Fruit fly (Drosophila melanogaster) whole organism, wandering third instar larva: ENCODE measurements around the gene CG43084.
A peak's percentile ranks its signal among the peaks of the same experiment; 100 is the strongest.

Source experiments
- Abd-B ChIP-seq: fragments of >200 bp; optimal IDR thresholded peaks from 2 replicates; lab custom pipeline; 2017; ENCODE audit warnings: missing biosample characterization, missing genetic modification characterization
- CG32264 ChIP-seq: fragments of 200-800 bp; sonication (Bioruptor generic); optimal IDR thresholded peaks from 2 replicates; lab custom pipeline; 2016; ENCODE audit warnings: missing biosample characterization, missing genetic modification characterization
- CG9705 ChIP-seq: fragments of 200-800 bp; sonication (Bioruptor generic); optimal IDR thresholded peaks from 2 replicates; lab custom pipeline; 2018; ENCODE audit warnings: missing biosample characterization, mild to moderate bottlenecking, missing genetic modification characterization
- Dfd ChIP-seq: fragments of >200 bp; optimal IDR thresholded peaks from 2 replicates; lab custom pipeline; 2017; ENCODE audit warnings: missing biosample characterization, missing genetic modification characterization
- Dif ChIP-seq: fragments of 200-275, 200-300 bp; sonication (Bioruptor generic); optimal IDR thresholded peaks from 2 replicates; lab custom pipeline; 2018; ENCODE audit warnings: missing biosample characterization, missing genetic modification characterization; ENCODE audit not compliant: partially characterized antibody
- GATAd ChIP-seq: sonication (Bioruptor generic); optimal IDR thresholded peaks from 2 replicates; lab custom pipeline; 2016; ENCODE audit warnings: missing biosample characterization, missing genetic modification characterization
- HLH106 ChIP-seq: fragments of 200-800 bp; optimal IDR thresholded peaks from 3 replicates; lab custom pipeline; 2019; ENCODE audit warnings: missing biosample characterization, mild to moderate bottlenecking, missing genetic modification characterization, moderate library complexity
- Hr78 ChIP-seq: fragments of >200 bp; optimal IDR thresholded peaks from 2 replicates; lab custom pipeline; 2017; ENCODE audit warnings: missing biosample characterization, missing genetic modification characterization
- Hr83 ChIP-seq: fragments of 200-300 bp; sonication (Bioruptor generic); optimal IDR thresholded peaks from 2 replicates; lab custom pipeline; 2016; ENCODE audit warnings: missing biosample characterization, mild to moderate bottlenecking, missing genetic modification characterization, moderate library complexity; ENCODE audit not compliant: poor library complexity, severe bottlenecking
- Jra ChIP-seq: sonication (Bioruptor generic); optimal IDR thresholded peaks from 2 replicates; lab custom pipeline; 2016; ENCODE audit warnings: missing biosample characterization, missing genetic modification characterization
- Mio ChIP-seq: sonication (Bioruptor generic); optimal IDR thresholded peaks from 2 replicates; lab custom pipeline; 2016; ENCODE audit warnings: missing biosample characterization, missing genetic modification characterization
- Myc ChIP-seq: fragments of >200 bp; optimal IDR thresholded peaks from 2 replicates; lab custom pipeline; 2017
- OdsH ChIP-seq: fragments of 200-800 bp; sonication (Bioruptor generic); optimal IDR thresholded peaks from 2 replicates; lab custom pipeline; 2016; ENCODE audit warnings: missing biosample characterization, mild to moderate bottlenecking, missing genetic modification characterization
- Rel ChIP-seq, 2 experiments: fragments of 200-800 bp; sonication (Bioruptor generic) in 1 of 2; optimal IDR thresholded peaks; 2 replicates in 1 of 2; 3 replicates in 1 of 2; lab custom pipeline; 2016 to 2019; ENCODE audit warnings: mild to moderate bottlenecking in 2 of 2, missing biosample characterization in 2 of 2, missing genetic modification characterization in 2 of 2, moderate library complexity in 1 of 2
- Vsx2 ChIP-seq: fragments of 200-300, 225-300 bp; sonication (Bioruptor generic); optimal IDR thresholded peaks from 2 replicates; lab custom pipeline; 2018; ENCODE audit warnings: missing biosample characterization, missing genetic modification characterization; ENCODE audit not compliant: partially characterized antibody
- br ChIP-seq: fragments of 200-800 bp; sonication (Bioruptor generic); optimal IDR thresholded peaks from 2 replicates; lab custom pipeline; 2016; ENCODE audit warnings: missing biosample characterization, missing genetic modification characterization
- brk ChIP-seq: fragments of 200-800 bp; sonication (Bioruptor generic); optimal IDR thresholded peaks from 2 replicates; lab custom pipeline; 2016; ENCODE audit warnings: missing biosample characterization, mild to moderate bottlenecking, missing genetic modification characterization
- dl ChIP-seq, 2 experiments: fragments of 175-275, 200-275 bp in 1 of 2; fragments of 200-275 bp in 1 of 2; sonication (Bioruptor generic); optimal IDR thresholded peaks; lab custom pipeline; 2018; ENCODE audit warnings: mild to moderate bottlenecking in 2 of 2, missing biosample characterization in 2 of 2, missing genetic modification characterization in 2 of 2, moderate library complexity in 2 of 2; ENCODE audit not compliant: partially characterized antibody in 2 of 2, insufficient read depth in 1 of 2
- dmrt93B ChIP-seq: fragments of 200-800 bp; sonication (Bioruptor generic); optimal IDR thresholded peaks from 2 replicates; lab custom pipeline; 2018; ENCODE audit warnings: missing biosample characterization, mild to moderate bottlenecking, missing genetic modification characterization
- dsf ChIP-seq: sonication (Bioruptor generic); optimal IDR thresholded peaks from 2 replicates; lab custom pipeline; 2016; ENCODE audit warnings: missing biosample characterization, missing genetic modification characterization, borderline replicate concordance
- fru ChIP-seq: fragments of 200-800 bp; sonication (Bioruptor generic); optimal IDR thresholded peaks from 3 replicates; lab custom pipeline; 2016; ENCODE audit warnings: missing biosample characterization, mild to moderate bottlenecking, missing genetic modification characterization
- h ChIP-seq: fragments of 200-800 bp; sonication (Bioruptor generic); optimal IDR thresholded peaks from 3 replicates; lab custom pipeline; 2016; ENCODE audit warnings: missing biosample characterization, mild to moderate bottlenecking, missing genetic modification characterization
- lola ChIP-seq: fragments of >200 bp; optimal IDR thresholded peaks from 2 replicates; lab custom pipeline; 2017; ENCODE audit warnings: missing biosample characterization, missing genetic modification characterization
- pan ChIP-seq: fragments of >200 bp; optimal IDR thresholded peaks from 2 replicates; lab custom pipeline; 2017
- psq ChIP-seq: fragments of 200-800 bp; sonication (Bioruptor generic); optimal IDR thresholded peaks from 3 replicates; lab custom pipeline; 2017; ENCODE audit warnings: missing biosample characterization, mild to moderate bottlenecking, missing genetic modification characterization, moderate library complexity
- rgr ChIP-seq: fragments of 200-800 bp; sonication (Bioruptor generic); optimal IDR thresholded peaks from 3 replicates; lab custom pipeline; 2016; ENCODE audit warnings: missing biosample characterization, mild to moderate bottlenecking, missing genetic modification characterization
- sage ChIP-seq: fragments of 200-800 bp; sonication (Bioruptor generic); optimal IDR thresholded peaks from 2 replicates; lab custom pipeline; 2016; ENCODE audit warnings: missing biosample characterization, mild to moderate bottlenecking, missing genetic modification characterization
- sv ChIP-seq: fragments of 200-800 bp; sonication (Bioruptor generic); optimal IDR thresholded peaks from 3 replicates; lab custom pipeline; 2016; ENCODE audit warnings: missing biosample characterization, missing genetic modification characterization

CG43084 gene

dm6 chr3L:15649561-15649960, 1.1 kb upstream of the CG43084 start, which contains the start of the genes Eig71Ea and Eig71Eb:
Gene Eig71Ea (minus strand): TSS chr3L:15649661.
Gene Eig71Eb (plus strand): TSS chr3L:15649936.
- TF ChIP-seq Mio (GFP tag; lab: Kevin White, UChicago) (no peak), lola (GFP tag; lab: Kevin White, UChicago) (no peak)

- no peak for TF ChIP-seq CG9705
- no peak for TF ChIP-seq dl (GFP tag; optimal IDR thresholded peaks at IDR 0.05; lab: Kevin White, UChicago; ENCODE audit: insufficient read depth in 1 of 2, partially characterized antibody in 2 of 2)
- no peak for TF ChIP-seq br (GFP tag; lab: Kevin White, UChicago)
- TF ChIP-seq Dif (GFP tag; lab: Kevin White, UChicago): no peak
- no peak for TF ChIP-seq pan
- TF ChIP-seq dsf (GFP tag; lab: Kevin White, UChicago): no peak
- no peak for TF ChIP-seq Abd-B (GFP tag; lab: Kevin White, UChicago)
- no peak for TF ChIP-seq brk
- TF ChIP-seq Dfd (GFP tag; lab: Kevin White, UChicago): no peak
- TF ChIP-seq CG32264: no peak
- TF ChIP-seq fru (GFP tag; lab: Kevin White, UChicago): no peak
- TF ChIP-seq Mio (GFP tag; lab: Kevin White, UChicago): no peak
- no peak for TF ChIP-seq dmrt93B (GFP tag; lab: Kevin White, UChicago)
- TF ChIP-seq GATAd (GFP tag; lab: Kevin White, UChicago): no peak
- TF ChIP-seq Hr78 (GFP tag; lab: Kevin White, UChicago): no peak
- TF ChIP-seq Vsx2 (GFP tag; lab: Kevin White, UChicago): no peak
- no peak for TF ChIP-seq Rel (GFP tag; optimal IDR thresholded peaks at IDR 0.05; lab: Kevin White, UChicago)
- no peak for TF ChIP-seq Rel (tag; optimal IDR thresholded peaks at IDR 0.05; lab: Kevin White, UChicago)
Observed at dm6 chr3L:15652154-15652553, 1.5 kb downstream of the CG43084 start, which contains the start of the genes Eig71Ec and Eig71Ed. Gene Eig71Ec (minus strand): TSS chr3L:15652254. Gene Eig71Ed (plus strand): TSS chr3L:15652537.

dm6 chr3L:15655910-15656309, 5.3 kb downstream of the CG43084 start, which contains the start of gene Eig71Ee:
Gene Eig71Ee (minus strand): TSS chr3L:15656010.
- TF ChIP-seq HLH106 (tag; lab: Kevin White, UChicago): no peak
- TF ChIP-seq Hr83 (GFP tag; lab: Kevin White, UChicago): peak; percentile 10
- no peak for TF ChIP-seq dmrt93B (GFP tag; lab: Kevin White, UChicago)
- no peak for TF ChIP-seq Dif (GFP tag; lab: Kevin White, UChicago)
- TF ChIP-seq dsf (GFP tag; lab: Kevin White, UChicago): no peak
- no peak for TF ChIP-seq fru (GFP tag; lab: Kevin White, UChicago)
- TF ChIP-seq, all 38 proteins: peak for 1

DNA sequence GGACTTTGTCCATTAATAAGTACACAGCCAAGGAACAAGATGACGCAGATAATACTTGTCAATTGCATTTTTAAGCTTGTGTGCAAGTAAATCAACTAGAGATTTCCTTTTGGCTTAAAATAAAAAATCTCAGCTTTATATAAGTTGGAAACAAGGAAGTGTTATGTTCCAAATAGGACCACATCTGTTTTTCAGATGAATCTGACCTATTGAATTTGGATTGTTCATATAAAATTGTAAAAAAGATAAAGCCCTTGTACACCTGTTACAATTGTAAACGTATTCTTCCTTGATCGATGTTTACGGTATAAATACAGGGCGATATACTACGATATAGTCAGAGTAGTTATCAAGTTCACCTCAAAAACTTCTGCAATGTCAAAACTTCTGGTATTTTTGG, 6.6 kb downstream of the CG43084 start, which contains the start of the genes Eig71Ef and Eig71Eg:
Gene Eig71Ef (minus strand): TSS at position 101 of the 400 bp plus-strand sequence.
Gene Eig71Eg (plus strand): TSS at position 339 of the 400 bp plus-strand sequence.
- TF ChIP-seq pan (no peak), OdsH (GFP tag; lab: Kevin White, UChicago) (no peak), Myc (lab: Kevin White, UChicago) (no peak), fru (GFP tag; lab: Kevin White, UChicago) (no peak), dl (GFP tag; optimal IDR thresholded peaks at IDR 0.05; lab: Kevin White, UChicago; ENCODE audit: insufficient read depth in 1 of 2, partially characterized antibody in 2 of 2) (no peak), Hr78 (GFP tag; lab: Kevin White, UChicago) (no peak), sage (GFP tag; lab: Kevin White, UChicago) (no peak), Jra (GFP tag; lab: Kevin White, UChicago) (no peak), rgr (GFP tag; lab: Kevin White, UChicago) (no peak), br (GFP tag; lab: Kevin White, UChicago) (no peak), sv (GFP tag; lab: Kevin White, UChicago) (no peak), lola (GFP tag; lab: Kevin White, UChicago) (no peak), psq (GFP tag; lab: Kevin White, UChicago) (no peak), Rel (GFP tag; optimal IDR thresholded peaks at IDR 0.05; lab: Kevin White, UChicago) (no peak), Rel (tag; optimal IDR thresholded peaks at IDR 0.05; lab: Kevin White, UChicago) (no peak)

DNA sequence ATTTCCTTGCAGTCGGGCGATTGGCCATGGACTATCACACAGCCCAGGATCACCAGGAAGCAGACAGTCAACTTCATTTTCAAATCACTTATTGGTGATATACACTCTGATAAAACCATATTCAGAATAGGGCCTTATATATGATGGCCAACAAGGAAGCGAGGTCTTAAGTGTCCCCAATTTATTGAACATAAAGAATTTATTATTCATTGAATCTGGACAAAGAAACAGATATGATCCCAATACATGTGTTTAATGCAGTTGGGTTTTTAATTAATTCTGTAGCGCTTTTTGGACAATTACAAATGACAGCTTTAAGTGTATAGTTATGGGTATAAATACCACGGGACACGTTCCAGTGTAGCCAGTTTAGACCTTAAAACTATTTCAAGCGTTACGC, 8.7 kb downstream of the CG43084 start, which contains the start of the genes Eig71Eh and Eig71Ei:
Gene Eig71Eh (minus strand): TSS at position 101 of the 400 bp plus-strand sequence.
Gene Eig71Ei (plus strand): TSS at position 367 of the 400 bp plus-strand sequence.
- TF ChIP-seq h (GFP tag; lab: Kevin White, UChicago) (no peak), CG9705 (no peak), br (GFP tag; lab: Kevin White, UChicago) (no peak), sv (GFP tag; lab: Kevin White, UChicago) (no peak), Jra (GFP tag; lab: Kevin White, UChicago) (no peak)
